Fruit fly (Drosophila melanogaster): Measurements from ENCODE around the gene CG9636.

CG9636 gene

dm6 chr3R:8292034-8292433, 48.4 kb upstream of the CG9636 start, which contains the start of gene CG31463:
TSS of gene CG31463 (plus strand) at chr3R:8292335.
- no peak for TF ChIP-seq CG6163 (GFP tag; IDR thresholded peaks at IDR 0.05)
- TF ChIP-seq CG10669 (GFP tag; optimal IDR thresholded peaks at IDR 0.05): no peak
- TF ChIP-seq CG31627 (GFP tag; optimal IDR thresholded peaks at IDR 0.05): no peak
- no peak for TF ChIP-seq Eip93F (GFP tag; optimal IDR thresholded peaks at IDR 0.05)
- no peak for TF ChIP-seq CG8632 (GFP tag; optimal IDR thresholded peaks at IDR 0.05)
- no peak for TF ChIP-seq CG11294 (GFP tag; IDR thresholded peaks at IDR 0.05)
- TF ChIP-seq lz (GFP tag; optimal IDR thresholded peaks at IDR 0.05): no peak

dm6 chr3R:8290940-8291339, 47.3 kb upstream of the CG9636 start, which contains the start of gene CG31464:
TSS of gene CG31464 (plus strand) at chr3R:8291240.
- TF ChIP-seq CG6163 (GFP tag; IDR thresholded peaks at IDR 0.05) (no peak), CG11902 (GFP tag; optimal IDR thresholded peaks at IDR 0.05) (no peak), esn (GFP tag; optimal IDR thresholded peaks at IDR 0.05) (no peak), dac (GFP tag; optimal IDR thresholded peaks at IDR 0.05) (no peak), CG8119 (GFP tag; IDR thresholded peaks at IDR 0.05) (no peak)

- TF ChIP-seq eg (GFP tag; IDR thresholded peaks at IDR 0.05) (no peak), svp (GFP tag) (no peak), CG6276 (GFP tag; optimal IDR thresholded peaks at IDR 0.05) (no peak), CG6854 (GFP tag; optimal IDR thresholded peaks at IDR 0.05) (no peak), CG34406 (GFP tag; optimal IDR thresholded peaks at IDR 0.05) (no peak), CG1621 (tag; optimal IDR thresholded peaks at IDR 0.05) (no peak), lz (GFP tag; optimal IDR thresholded peaks at IDR 0.05) (no peak), OdsH (GFP tag; optimal IDR thresholded peaks at IDR 0.05) (no peak), Smox (GFP tag; optimal IDR thresholded peaks at IDR 0.05) (no peak), Met (GFP tag; optimal IDR thresholded peaks at IDR 0.05) (no peak), fd85E (GFP tag; optimal IDR thresholded peaks at IDR 0.05) (no peak)
These were observed 46.9 kb upstream of the CG9636 start, which contains the start of gene CG11672 for dm6 chr3R:8290478-8290877. TSS of gene CG11672 (minus strand) at chr3R:8290578.

- TF ChIP-seq svp (GFP tag): peak; percentile 45
- TF ChIP-seq Hr4 (GFP tag; optimal IDR thresholded peaks at IDR 0.05): no peak
These were observed 45.2 kb upstream of the CG9636 start for dm6 chr3R:8288790-8289189.

- TF ChIP-seq svp (GFP tag) (no peak), CG6276 (GFP tag; optimal IDR thresholded peaks at IDR 0.05) (no peak), Sox102F (GFP tag; optimal IDR thresholded peaks at IDR 0.05) (no peak), dac (GFP tag; optimal IDR thresholded peaks at IDR 0.05) (no peak), CG4318 (GFP tag; optimal IDR thresholded peaks at IDR 0.05) (no peak), Smox (GFP tag; optimal IDR thresholded peaks at IDR 0.05) (no peak), fd85E (GFP tag; optimal IDR thresholded peaks at IDR 0.05) (no peak), lz (GFP tag; optimal IDR thresholded peaks at IDR 0.05) (no peak), fkh (GFP tag; optimal IDR thresholded peaks at IDR 0.05) (no peak), CG15336 (GFP tag; IDR thresholded peaks at IDR 0.05) (no peak), CG9139 (GFP tag; optimal IDR thresholded peaks at IDR 0.05) (no peak), ss (GFP tag; optimal IDR thresholded peaks at IDR 0.05) (no peak)
These were observed 44.1 kb upstream of the CG9636 start, which contains the start of gene Nazo for dm6 chr3R:8287697-8288096. TSS of gene Nazo (plus strand) at chr3R:8287876.

dm6 chr3R:8285727-8286344, 42.2 kb upstream of the CG9636 start:
- TF ChIP-seq CG11902 (GFP tag; optimal IDR thresholded peaks at IDR 0.05): no peak
- no peak for TF ChIP-seq CG11294 (GFP tag; IDR thresholded peaks at IDR 0.05)
- TF ChIP-seq Eip75B (GFP tag; optimal IDR thresholded peaks at IDR 0.05): no peak
- TF ChIP-seq OdsH (GFP tag; optimal IDR thresholded peaks at IDR 0.05): no peak
- TF ChIP-seq CG10669 (GFP tag; optimal IDR thresholded peaks at IDR 0.05): no peak
- no peak for TF ChIP-seq CG16779 (tag; optimal IDR thresholded peaks at IDR 0.05)
- no peak for TF ChIP-seq Ets21C (GFP tag; optimal IDR thresholded peaks at IDR 0.05)
- no peak for TF ChIP-seq net (GFP tag; optimal IDR thresholded peaks at IDR 0.05)
- TF ChIP-seq Hr4 (GFP tag; optimal IDR thresholded peaks at IDR 0.05): no peak
- no peak for TF ChIP-seq Lpt (GFP tag; optimal IDR thresholded peaks at IDR 0.05)
- TF ChIP-seq CG10631 (GFP tag; optimal IDR thresholded peaks at IDR 0.05): no peak
- TF ChIP-seq Blimp-1 (GFP tag; optimal IDR thresholded peaks at IDR 0.05): no peak
- no peak for TF ChIP-seq dsx (GFP tag; optimal IDR thresholded peaks at IDR 0.05; ENCODE audit: poor library complexity, severe bottlenecking)
